Worm (Caenorhabditis elegans) whole organism, L2 larva: Measurements from ENCODE around the gene ZK666.11.

Source experiments
- C34F6.9 ChIP-seq: fragments of 150-350 bp; optimal IDR thresholded peaks from 2 replicates; lab custom pipeline; 2014; ENCODE audit warnings: missing biosample characterization, missing genetic modification characterization
- ZK546.5 ChIP-seq: sonication (generic microtip); optimal IDR thresholded peaks from 2 replicates; lab custom pipeline; 2017; ENCODE audit warnings: missing biosample characterization, missing genetic modification characterization
- alr-1 ChIP-seq: fragments of 150-350 bp; optimal IDR thresholded peaks from 2 replicates; lab custom pipeline; 2014; ENCODE audit warnings: missing biosample characterization, missing genetic modification characterization
- aly-2 ChIP-seq: fragments of 150-350 bp; optimal IDR thresholded peaks from 2 replicates; lab custom pipeline; 2014; ENCODE audit warnings: missing biosample characterization, missing genetic modification characterization
- ama-1 ChIP-seq: fragments of 150-350 bp; optimal IDR thresholded peaks from 2 replicates; lab custom pipeline; 2018; ENCODE audit warnings: inconsistent platforms
- blmp-1 ChIP-seq: sonication (generic microtip); optimal IDR thresholded peaks from 2 replicates; lab custom pipeline; 2017; ENCODE audit warnings: missing genetic modification characterization, mild to moderate bottlenecking, missing compliant biosample characterization, antibody characterized with exemption, moderate library complexity; ENCODE audit not compliant: insufficient read depth
- crh-2 ChIP-seq: sonication (generic microtip); optimal IDR thresholded peaks from 2 replicates; lab custom pipeline; 2017; ENCODE audit warnings: missing biosample characterization, missing genetic modification characterization
- dmd-4 ChIP-seq: sonication (generic microtip); optimal IDR thresholded peaks from 2 replicates; lab custom pipeline; 2017; ENCODE audit warnings: missing biosample characterization, missing genetic modification characterization
- egl-27 ChIP-seq: sonication (generic microtip); optimal IDR thresholded peaks from 3 replicates; lab custom pipeline; 2017; ENCODE audit warnings: missing biosample characterization, missing genetic modification reagents, missing genetic modification characterization
- elt-1 ChIP-seq: fragments of 150-350 bp; optimal IDR thresholded peaks from 2 replicates; lab custom pipeline; 2014; ENCODE audit warnings: missing biosample characterization, missing genetic modification characterization
- fos-1 ChIP-seq: fragments of 150-350 bp; optimal IDR thresholded peaks from 2 replicates; lab custom pipeline; 2014; ENCODE audit warnings: missing biosample characterization, missing genetic modification characterization
- lin-13 ChIP-seq: fragments of 150-350 bp; optimal IDR thresholded peaks from 2 replicates; lab custom pipeline; 2014; ENCODE audit warnings: missing biosample characterization, missing genetic modification reagents, missing genetic modification characterization
- lin-39 ChIP-seq: fragments of 150-350 bp; optimal IDR thresholded peaks from 2 replicates; lab custom pipeline; 2014; ENCODE audit warnings: missing biosample characterization, missing genetic modification reagents, missing genetic modification characterization
- mab-5 ChIP-seq: fragments of 150-350 bp; optimal IDR thresholded peaks from 2 replicates; lab custom pipeline; 2014; ENCODE audit warnings: missing biosample characterization, missing genetic modification characterization
- mbf-1 ChIP-seq: sonication (generic microtip); optimal IDR thresholded peaks from 2 replicates; lab custom pipeline; 2017; ENCODE audit warnings: missing biosample characterization, missing genetic modification characterization
- mdl-1 ChIP-seq, 2 experiments: fragments of 150-350 bp in 1 of 2; sonication (generic microtip) in 1 of 2; optimal IDR thresholded peaks; 2 replicates each; lab custom pipeline; 2017; ENCODE audit warnings: missing biosample characterization in 2 of 2, missing genetic modification characterization in 2 of 2
- nhr-10 ChIP-seq: sonication (generic microtip); optimal IDR thresholded peaks from 2 replicates; lab custom pipeline; 2017; ENCODE audit warnings: missing biosample characterization, missing genetic modification characterization
- nhr-11 ChIP-seq: fragments of 150-350 bp; optimal IDR thresholded peaks from 2 replicates; lab custom pipeline; 2014; ENCODE audit warnings: missing biosample characterization, missing genetic modification characterization
- nhr-129 ChIP-seq: fragments of 150-350 bp; optimal IDR thresholded peaks from 2 replicates; lab custom pipeline; 2014; ENCODE audit warnings: missing biosample characterization, missing genetic modification characterization
- nhr-21 ChIP-seq: fragments of 150-350 bp; optimal IDR thresholded peaks from 2 replicates; lab custom pipeline; 2014; ENCODE audit warnings: missing biosample characterization, missing genetic modification characterization
- nhr-23 ChIP-seq: fragments of 150-350 bp; optimal IDR thresholded peaks from 2 replicates; lab custom pipeline; 2014; ENCODE audit warnings: missing biosample characterization, missing genetic modification reagents, missing genetic modification characterization
- nhr-237 ChIP-seq: fragments of 150-350 bp; optimal IDR thresholded peaks from 2 replicates; lab custom pipeline; 2014; ENCODE audit warnings: missing biosample characterization, missing genetic modification characterization
- nhr-25 ChIP-seq: fragments of 150-350 bp; sonication (generic microtip); optimal IDR thresholded peaks from 3 replicates; lab custom pipeline; 2014; ENCODE audit warnings: missing biosample characterization, missing genetic modification characterization
- nhr-6 ChIP-seq: fragments of 150-350 bp; optimal IDR thresholded peaks from 2 replicates; lab custom pipeline; 2014; ENCODE audit warnings: missing biosample characterization, missing genetic modification characterization
- nhr-77 ChIP-seq: fragments of 150-350 bp; optimal IDR thresholded peaks from 2 replicates; lab custom pipeline; 2014; ENCODE audit warnings: missing biosample characterization, missing genetic modification characterization
- peb-1 ChIP-seq: fragments of 150-350 bp; optimal IDR thresholded peaks from 2 replicates; lab custom pipeline; 2014; ENCODE audit warnings: missing biosample characterization, missing genetic modification characterization
- sem-4 ChIP-seq: fragments of 150-350 bp; optimal IDR thresholded peaks from 2 replicates; lab custom pipeline; 2014; ENCODE audit warnings: missing biosample characterization, missing genetic modification reagents, missing genetic modification characterization
- skn-1 ChIP-seq: sonication (generic microtip); optimal IDR thresholded peaks from 2 replicates; lab custom pipeline; 2017; ENCODE audit warnings: missing biosample characterization, missing genetic modification characterization
- sma-3 ChIP-seq: sonication (generic microtip); optimal IDR thresholded peaks from 2 replicates; lab custom pipeline; 2016; ENCODE audit warnings: missing genetic modification reagents, missing genetic modification characterization, missing compliant biosample characterization
- snpc-4 ChIP-seq: fragments of 150-350 bp; optimal IDR thresholded peaks from 2 replicates; lab custom pipeline; 2014; ENCODE audit warnings: missing biosample characterization, missing genetic modification characterization
- unc-39 ChIP-seq: fragments of 150-350 bp; optimal IDR thresholded peaks from 2 replicates; lab custom pipeline; 2014; ENCODE audit warnings: missing biosample characterization, missing genetic modification characterization
- unc-55 ChIP-seq: fragments of 150-350 bp; sonication (generic microtip); optimal IDR thresholded peaks from 3 replicates; lab custom pipeline; 2014; ENCODE audit warnings: missing biosample characterization, missing genetic modification reagents, missing genetic modification characterization
- zag-1 ChIP-seq: fragments of 150-350 bp; optimal IDR thresholded peaks from 2 replicates; lab custom pipeline; 2014; ENCODE audit warnings: missing biosample characterization, missing genetic modification characterization
- ztf-11 ChIP-seq: sonication (generic microtip); optimal IDR thresholded peaks from 2 replicates; lab custom pipeline; 2017; ENCODE audit warnings: missing biosample characterization, missing genetic modification characterization

The ZK666.11 gene

DNA sequence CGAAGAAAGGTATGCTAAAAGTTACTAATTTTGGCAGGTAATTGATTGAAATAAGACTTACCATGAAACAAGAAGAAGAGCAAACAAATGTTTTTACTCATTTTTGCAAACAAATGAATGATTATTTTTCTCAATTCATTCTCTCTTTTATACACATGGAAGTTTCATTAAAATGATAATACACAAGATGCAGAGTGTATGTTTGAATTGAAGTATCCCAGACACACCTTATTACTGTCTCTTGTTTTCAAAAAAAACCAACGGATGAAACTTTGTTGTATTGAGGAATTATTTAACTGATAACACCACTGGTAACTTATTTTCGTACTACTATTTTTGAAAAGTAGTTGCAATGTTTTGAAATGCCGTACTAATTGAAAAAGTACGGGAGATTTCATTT, 3.0 kb upstream of the ZK666.11 start, which contains the start of gene clec-59:
TSS of gene clec-59 (minus strand) at position 101 of the 400 bp plus-strand sequence.
- TF ChIP-seq ama-1 (lab: Kevin White, UChicago) (no peak), peb-1 (tag; lab: Kevin White, UChicago) (no peak), sem-4 (no peak), aly-2 (tag; lab: Kevin White, UChicago) (no peak), lin-13 (GFP tag; lab: Kevin White, UChicago) (no peak), nhr-10 (tag; lab: Kevin White, UChicago) (no peak), ztf-11 (tag; lab: Kevin White, UChicago) (no peak), sma-3 (GFP tag; lab: Kevin White, UChicago) (no peak), nhr-25 (tag; lab: Kevin White, UChicago) (no peak), elt-1 (tag; lab: Kevin White, UChicago) (no peak), nhr-77 (no peak), egl-27 (tag; lab: Kevin White, UChicago) (no peak), mdl-1 (tag; optimal IDR thresholded peaks at IDR 0.05; lab: Kevin White, UChicago) (no peak), nhr-129 (tag; lab: Kevin White, UChicago) (no peak), mab-5 (tag; lab: Kevin White, UChicago) (no peak), fos-1 (tag; lab: Kevin White, UChicago) (no peak), zag-1 (tag; lab: Kevin White, UChicago) (no peak), skn-1 (tag; lab: Kevin White, UChicago) (no peak), nhr-21 (tag; lab: Kevin White, UChicago) (no peak), dmd-4 (no peak)

ce11 chrII:10480043-10480442, 2.3 kb upstream of the ZK666.11 start:
- TF ChIP-seq C34F6.9 = no peak
- TF ChIP-seq blmp-1 (tag; lab: Kevin White, UChicago) = no peak
- TF ChIP-seq nhr-23 (tag; lab: Kevin White, UChicago) = no peak
- no peak for TF ChIP-seq ztf-11 (tag; lab: Kevin White, UChicago)
- no peak for TF ChIP-seq crh-2 (tag; lab: Kevin White, UChicago)
- TF ChIP-seq nhr-6 (tag; lab: Kevin White, UChicago) = no peak
- TF ChIP-seq peb-1 (tag; lab: Kevin White, UChicago) = no peak
- no peak for TF ChIP-seq mbf-1 (tag; lab: Kevin White, UChicago)
- TF ChIP-seq unc-39 = no peak
- no peak for TF ChIP-seq nhr-237 (tag; lab: Kevin White, UChicago)
- no peak for TF ChIP-seq lin-39 (tag; lab: Kevin White, UChicago)
- TF ChIP-seq snpc-4 (tag; lab: Kevin White, UChicago) = no peak
- TF ChIP-seq unc-55 (GFP tag; lab: Kevin White, UChicago) = no peak
- TF ChIP-seq fos-1 (tag; lab: Kevin White, UChicago) = no peak
- no peak for TF ChIP-seq elt-1 (tag; lab: Kevin White, UChicago)
- no peak for TF ChIP-seq alr-1 (tag; lab: Kevin White, UChicago)
- TF ChIP-seq sma-3 (GFP tag; lab: Kevin White, UChicago) = no peak
- no peak for TF ChIP-seq nhr-25 (tag; lab: Kevin White, UChicago)

- TF ChIP-seq dmd-4 (no peak), fos-1 (tag; lab: Kevin White, UChicago) (peak; percentile 24)
- TF ChIP-seq, all 48 proteins: peak for 1
Measured at ce11 chrII:10482899-10483298, 577 bp downstream of the ZK666.11 start.

ce11 chrII:10483860-10484259, 1.5 kb downstream of the ZK666.11 start:
- TF ChIP-seq C34F6.9 (no peak), dmd-4 (no peak), unc-39 (no peak), nhr-10 (tag; lab: Kevin White, UChicago) (no peak), nhr-6 (tag; lab: Kevin White, UChicago) (no peak), nhr-11 (tag; lab: Kevin White, UChicago) (no peak), lin-39 (tag; lab: Kevin White, UChicago) (no peak), egl-27 (tag; lab: Kevin White, UChicago) (no peak)

ce11 chrII:10485640-10486039, 3.3 kb downstream of the ZK666.11 start:
- no peak for TF ChIP-seq elt-1 (tag; lab: Kevin White, UChicago)
- peak; percentile 55 for TF ChIP-seq fos-1 (tag; lab: Kevin White, UChicago)
- no peak for TF ChIP-seq ZK546.5 (tag; lab: Kevin White, UChicago)
